Worm (Caenorhabditis elegans) whole organism, midembryonic: ENCODE results near the gene ttr-7.

Experiments
- cog-1 ChIP-seq: sonication (generic microtip); optimal IDR thresholded peaks from 2 replicates; lab custom pipeline; 2016; ENCODE audit warnings: missing genetic modification characterization, missing compliant biosample characterization
- flt-1 ChIP-seq: fragments of 200-800 bp; sonication (Bioruptor generic); IDR thresholded peaks from 2 replicates; pipeline ENCODE4 v1.3.6; 2022; ENCODE audit warnings: missing genetic modification characterization, missing compliant biosample characterization
- med-1 ChIP-seq: sonication (generic microtip); optimal IDR thresholded peaks from 2 replicates; lab custom pipeline; 2017; ENCODE audit warnings: missing genetic modification characterization, mild to moderate bottlenecking, missing compliant biosample characterization, antibody characterized with exemption, missing genetic modification reagents; ENCODE audit not compliant: insufficient read depth
- tab-1 ChIP-seq: fragments of 200-800 bp; sonication (Bioruptor generic); IDR thresholded peaks from 2 replicates; pipeline ENCODE4 v1.3.6; 2022; ENCODE audit warnings: missing genetic modification characterization, missing compliant biosample characterization
- ztf-23 ChIP-seq: fragments of 200-800 bp; sonication (Bioruptor generic); IDR thresholded peaks from 2 replicates; pipeline ENCODE4 v1.3.6; 2022; ENCODE audit warnings: missing genetic modification reagents, missing genetic modification characterization, missing compliant biosample characterization

- TF ChIP-seq ztf-23 (no peak), med-1 (no peak), flt-1 (GFP tag; lab: Robert Waterston, UW) (no peak), cog-1 (tag; lab: Kevin White, UChicago) (no peak), tab-1 (GFP tag; lab: Robert Waterston, UW) (no peak)
Observed at ce11 chrIII:558083-558482, 47.7 kb upstream of the ttr-7 start.
